Fruit fly (Drosophila melanogaster): ENCODE measurements around the gene p130CAS.
A peak's percentile ranks its signal among the peaks of the same experiment; 100 is the strongest.

p130CAS gene

DNA sequence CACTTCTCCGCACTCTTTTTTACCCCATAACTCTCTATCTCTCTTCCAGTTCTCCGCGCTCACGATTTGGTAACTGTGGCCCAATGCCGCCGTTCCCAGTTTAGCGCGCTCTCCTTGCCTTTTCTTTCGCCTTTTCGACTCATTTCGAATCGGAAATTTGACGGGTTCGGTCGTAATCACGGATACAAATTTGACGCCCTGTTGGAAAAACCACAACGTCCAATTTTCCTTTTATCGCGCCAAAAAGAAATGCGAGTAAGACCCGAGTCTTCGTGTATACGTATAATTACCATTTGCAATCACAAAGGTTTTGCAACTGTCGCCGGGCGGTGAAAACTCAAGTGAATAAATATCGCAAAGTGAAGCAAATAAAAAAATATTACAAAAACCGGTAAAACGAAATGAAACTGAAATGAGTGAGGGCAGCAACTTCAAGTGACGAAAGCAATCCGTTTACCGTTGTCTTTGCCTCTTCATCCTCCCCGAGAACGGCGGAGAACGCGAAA is 23.3 kb upstream of the p130CAS start, which contains the start of gene Pdk1 (continued):
- TF ChIP-seq gcm (GFP tag; optimal IDR thresholded peaks at IDR 0.05) (no peak), Hey (tag; optimal IDR thresholded peaks at IDR 0.05) (no peak), HmgD (GFP tag; optimal IDR thresholded peaks at IDR 0.05) (no peak), h (optimal IDR thresholded peaks at IDR 0.05) (no peak), slp2 (GFP tag; optimal IDR thresholded peaks at IDR 0.05) (no peak), run (tag; optimal IDR thresholded peaks at IDR 0.05) (peak; percentile 49), Oli (tag; optimal IDR thresholded peaks at IDR 0.05) (no peak), CG3995 (GFP tag; optimal IDR thresholded peaks at IDR 0.05) (no peak), CG2678 (tag; optimal IDR thresholded peaks at IDR 0.05) (peak; percentile 34), Lim3 (GFP tag; IDR thresholded peaks at IDR 0.05) (no peak), Adf1 (GFP tag; IDR thresholded peaks at IDR 0.05) (peak; percentile 51; the same call in 1 of the 2 replicates), CG7839 (tag; optimal IDR thresholded peaks at IDR 0.05) (peak; percentile 34), Hmx (GFP tag; optimal IDR thresholded peaks at IDR 0.05) (no peak), sim (GFP tag; IDR thresholded peaks at IDR 0.05) (no peak), CG32772 (GFP tag; IDR thresholded peaks at IDR 0.05) (no peak), CG2116 (GFP tag; optimal IDR thresholded peaks at IDR 0.05) (no peak), ab (GFP tag; optimal IDR thresholded peaks at IDR 0.05) (no peak), Stat92E (GFP tag; optimal IDR thresholded peaks at IDR 0.05) (peak in 1 of 3 experiments; percentile 44), CG32532 (GFP tag; IDR thresholded peaks at IDR 0.05) (peak; percentile 45; the same call in 1 of the 2 replicates), CG30431 (GFP tag; optimal IDR thresholded peaks at IDR 0.05) (no peak), Bteb2 (GFP tag; optimal IDR thresholded peaks at IDR 0.05) (no peak), CG6813 (GFP tag; optimal IDR thresholded peaks at IDR 0.05) (no peak), nerfin-1 (tag; optimal IDR thresholded peaks at IDR 0.05) (peak; percentile 82), dpn (GFP tag; optimal IDR thresholded peaks at IDR 0.05) (peak in 1 of 2 experiments; percentile 31), sd (tag; optimal IDR thresholded peaks at IDR 0.05) (peak; percentile 91), CG10565 (GFP tag; optimal IDR thresholded peaks at IDR 0.05) (no peak), CG11456 (GFP tag; IDR thresholded peaks at IDR 0.05) (no peak), crc (GFP tag; optimal IDR thresholded peaks at IDR 0.05) (no peak), CG6654 (GFP tag; optimal IDR thresholded peaks at IDR 0.05) (no peak), HLH3B (GFP tag; IDR thresholded peaks at IDR 0.05) (no peak; the same call in 1 of the 2 replicates), CG5180 (GFP tag; optimal IDR thresholded peaks at IDR 0.05) (peak; percentile 40), p53 (GFP tag; optimal IDR thresholded peaks at IDR 0.05) (no peak), CG13123 (GFP tag; optimal IDR thresholded peaks at IDR 0.05) (no peak), CG15479 (GFP tag; optimal IDR thresholded peaks at IDR 0.05) (peak; percentile 17), Nf-YC (tag; optimal IDR thresholded peaks at IDR 0.05) (peak; percentile 41), Rx (GFP tag; IDR thresholded peaks at IDR 0.05) (no peak), CG4360 (GFP tag; IDR thresholded peaks at IDR 0.05) (peak; percentile 68), CkIIα-i1 (GFP tag; IDR thresholded peaks at IDR 0.05) (no peak), Blimp-1 (GFP tag; optimal IDR thresholded peaks at IDR 0.05) (peak; percentile 53), CG12391 (tag; optimal IDR thresholded peaks at IDR 0.05) (no peak), mirr (GFP tag; optimal IDR thresholded peaks at IDR 0.05) (peak; percentile 13), vvl (GFP tag; IDR thresholded peaks at IDR 0.05) (peak; percentile 65), CG9876 (GFP tag; optimal IDR thresholded peaks at IDR 0.05) (no peak), Elba2 (GFP tag; optimal IDR thresholded peaks at IDR 0.05) (peak; percentile 39), CG3407 (GFP tag; optimal IDR thresholded peaks at IDR 0.05) (no peak), sisA (GFP tag; IDR thresholded peaks at IDR 0.05) (no peak), Myb (GFP tag; optimal IDR thresholded peaks at IDR 0.05) (no peak), az2 (GFP tag; optimal IDR thresholded peaks at IDR 0.05) (no peak), ssp (GFP tag; IDR thresholded peaks at IDR 0.05) (no peak), Antp (GFP tag; optimal IDR thresholded peaks at IDR 0.05) (peak; percentile 19), D19A (tag; optimal IDR thresholded peaks at IDR 0.05) (peak; percentile 48), CG17829 (tag; optimal IDR thresholded peaks at IDR 0.05) (peak; percentile 64)

Measured in whole organism, embryonic.